Fruit fly (Drosophila melanogaster) whole organism, embryonic: ENCODE data around the gene Obp99c.

Experiments used
- ATbp ChIP-seq: fragments of 200-800 bp; sonication (Bioruptor generic); optimal IDR thresholded peaks from 2 replicates; lab custom pipeline; 2017; ENCODE audit warnings: missing biosample characterization, mild to moderate bottlenecking, missing genetic modification characterization, missing genetic modification reagents
- Adf1 ChIP-seq: fragments of 200-800 bp; sonication (Bioruptor generic); IDR thresholded peaks from 2 replicates; pipeline ENCODE4 v1.3.6; 2022; ENCODE audit warnings: missing biosample characterization, missing genetic modification characterization
- Awh ChIP-seq: fragments of 200-800 bp; sonication (Bioruptor generic); IDR thresholded peaks from 2 replicates; pipeline ENCODE4, ENCODE4 v1.3.6; 2022; ENCODE audit warnings: missing biosample characterization, missing genetic modification characterization
- Bdp1 ChIP-seq: fragments of 200-800 bp; sonication (Bioruptor generic); optimal IDR thresholded peaks from 3 replicates; lab custom pipeline; 2016; ENCODE audit warnings: missing biosample characterization, missing genetic modification characterization
- CG10274 ChIP-seq: fragments of 200-800 bp; sonication (Bioruptor generic); optimal IDR thresholded peaks from 3 replicates; lab custom pipeline; 2017; ENCODE audit warnings: missing biosample characterization, mild to moderate bottlenecking, missing genetic modification characterization
- CG10565 ChIP-seq: fragments of 200-800 bp; sonication (Bioruptor generic); optimal IDR thresholded peaks from 3 replicates; lab custom pipeline; 2016; ENCODE audit warnings: missing biosample characterization, mild to moderate bottlenecking, missing genetic modification characterization
- CG11247 ChIP-seq: fragments of 200-800 bp; sonication (Bioruptor generic); IDR thresholded peaks from 2 replicates; pipeline ENCODE4 v1.3.6; 2022; ENCODE audit warnings: missing biosample characterization, missing genetic modification characterization
- CG11456 ChIP-seq: fragments of 200-800 bp; sonication (Bioruptor generic); IDR thresholded peaks from 3 replicates; pipeline ENCODE4 v1.3.6; 2022; ENCODE audit warnings: missing biosample characterization, missing genetic modification characterization
- CG11560 ChIP-seq: fragments of 200-800 bp; sonication (Bioruptor generic); IDR thresholded peaks from 3 replicates; pipeline ENCODE4 v1.3.6; 2022; ENCODE audit warnings: missing biosample characterization, missing genetic modification characterization
- CG11696 ChIP-seq: fragments of 200-800 bp; sonication (Bioruptor generic); IDR thresholded peaks from 2 replicates; pipeline ENCODE4 v1.3.6; 2022; ENCODE audit warnings: missing biosample characterization, missing genetic modification characterization
- CG12236 ChIP-seq: fragments of 200-800 bp; sonication (Bioruptor generic); optimal IDR thresholded peaks from 2 replicates; lab custom pipeline; 2016; ENCODE audit warnings: missing biosample characterization, missing genetic modification characterization
- CG13624 ChIP-seq: fragments of 200-800 bp; sonication (Bioruptor generic); optimal IDR thresholded peaks from 2 replicates; lab custom pipeline; 2016; ENCODE audit warnings: missing biosample characterization, missing genetic modification characterization
- CG14667 ChIP-seq: fragments of 200-800 bp; sonication (Bioruptor generic); IDR thresholded peaks from 2 replicates; pipeline ENCODE4 v1.3.6; 2022; ENCODE audit warnings: missing biosample characterization, missing genetic modification characterization
- CG16779 ChIP-seq: fragments of 200-800 bp; sonication (Bioruptor generic); IDR thresholded peaks from 2 replicates; pipeline ENCODE4 v1.3.6; 2022; ENCODE audit warnings: missing biosample characterization, missing genetic modification characterization
- CG16813 ChIP-seq: fragments of 200-800 bp; sonication (Bioruptor generic); IDR thresholded peaks from 3 replicates; pipeline ENCODE4 v1.3.6; 2022; ENCODE audit warnings: missing biosample characterization, missing genetic modification characterization; ENCODE audit not compliant: partially characterized antibody
- CG16863 ChIP-seq: fragments of 200-800 bp; sonication (Bioruptor generic); optimal IDR thresholded peaks from 3 replicates; lab custom pipeline; 2016; ENCODE audit warnings: missing biosample characterization, missing genetic modification characterization
- CG17829 ChIP-seq: fragments of 200-800 bp; optimal IDR thresholded peaks from 2 replicates; lab custom pipeline; 2019; ENCODE audit warnings: missing biosample characterization, mild to moderate bottlenecking, missing genetic modification characterization, moderate library complexity
- CG32532 ChIP-seq: fragments of 200-800 bp; sonication (Bioruptor generic); IDR thresholded peaks from 2 replicates; pipeline ENCODE4 v1.3.6; 2022; ENCODE audit warnings: missing biosample characterization, missing genetic modification characterization
- CG5245 ChIP-seq: fragments of 200-800 bp; sonication (Bioruptor generic); optimal IDR thresholded peaks from 3 replicates; lab custom pipeline; 2016; ENCODE audit warnings: missing biosample characterization, missing genetic modification characterization
- CG6254 ChIP-seq: fragments of 200-800 bp; sonication (Bioruptor generic); optimal IDR thresholded peaks from 3 replicates; lab custom pipeline; 2017; ENCODE audit warnings: mild to moderate bottlenecking, missing biosample characterization, missing genetic modification reagents, missing genetic modification characterization
- CG7839 ChIP-seq: fragments of 200-800 bp; sonication (Bioruptor generic); optimal IDR thresholded peaks from 3 replicates; lab custom pipeline; 2018; ENCODE audit warnings: missing biosample characterization, mild to moderate bottlenecking, missing genetic modification characterization, moderate library complexity
- CG8281 ChIP-seq: fragments of 200-800 bp; sonication (Bioruptor generic); optimal IDR thresholded peaks from 2 replicates; lab custom pipeline; 2018; ENCODE audit warnings: missing biosample characterization, mild to moderate bottlenecking, missing genetic modification characterization, moderate library complexity
- CG8290 ChIP-seq, 3 experiments: fragments of 200-800 bp; sonication (Bioruptor generic); optimal IDR thresholded peaks; 2 replicates each; lab custom pipeline; 2016 to 2019; ENCODE audit warnings: missing biosample characterization in 3 of 3, missing genetic modification characterization in 3 of 3, mild to moderate bottlenecking in 2 of 3, moderate library complexity in 1 of 3
- CG8765 ChIP-seq: fragments of 200-800 bp; sonication (Bioruptor generic); IDR thresholded peaks from 2 replicates; pipeline ENCODE4 v1.3.6; 2022; ENCODE audit warnings: missing biosample characterization, missing genetic modification characterization
- Dip2 ChIP-seq: fragments of 200-800 bp; sonication (Bioruptor generic); IDR thresholded peaks from 2 replicates; pipeline ENCODE4 v1.3.6; 2022; ENCODE audit warnings: missing biosample characterization, missing genetic modification characterization
- Dref ChIP-seq: fragments of 200-800 bp; sonication (Bioruptor generic); IDR thresholded peaks from 2 replicates; pipeline ENCODE4 v1.3.6; 2022; ENCODE audit warnings: missing biosample characterization, missing genetic modification characterization
- H15 ChIP-seq: fragments of 200-800 bp; sonication (Bioruptor generic); IDR thresholded peaks from 3 replicates; pipeline ENCODE4 v1.3.6; 2022; ENCODE audit warnings: missing biosample characterization, missing genetic modification characterization
- Hand ChIP-seq: fragments of 200-800 bp; sonication (Bioruptor generic); optimal IDR thresholded peaks from 2 replicates; lab custom pipeline; 2017; ENCODE audit warnings: mild to moderate bottlenecking, missing biosample characterization, missing genetic modification reagents, missing genetic modification characterization
- MTF-1 ChIP-seq: fragments of 200-800 bp; sonication (Bioruptor generic); optimal IDR thresholded peaks from 2 replicates; lab custom pipeline; 2018; ENCODE audit warnings: missing biosample characterization, mild to moderate bottlenecking, missing genetic modification characterization, borderline replicate concordance
- Mes4 ChIP-seq: fragments of 200-800 bp; sonication (Bioruptor generic); optimal IDR thresholded peaks from 2 replicates; lab custom pipeline; 2016; ENCODE audit warnings: missing biosample characterization, missing genetic modification characterization
- Nf-YA ChIP-seq: fragments of 200-800 bp; sonication (Bioruptor generic); IDR thresholded peaks from 2 replicates; pipeline ENCODE4 v1.3.6; 2022; ENCODE audit warnings: missing biosample characterization, missing genetic modification characterization
- TFAM ChIP-seq: fragments of 200-800 bp; sonication (Bioruptor generic); optimal IDR thresholded peaks from 2 replicates; lab custom pipeline; 2017; ENCODE audit warnings: missing biosample characterization, missing genetic modification characterization, inconsistent platforms
- ase ChIP-seq: fragments of 200-800 bp; sonication (Bioruptor generic); IDR thresholded peaks from 3 replicates; pipeline ENCODE4 v1.3.6; 2022; ENCODE audit warnings: missing biosample characterization, missing genetic modification characterization
- ato ChIP-seq: fragments of 200-800 bp; sonication (Bioruptor generic); IDR thresholded peaks from 2 replicates; pipeline ENCODE4 v1.3.6; 2022; ENCODE audit warnings: missing biosample characterization, missing genetic modification characterization; ENCODE audit not compliant: partially characterized antibody
- az2 ChIP-seq: fragments of 200-800 bp; sonication (Bioruptor generic); optimal IDR thresholded peaks from 3 replicates; lab custom pipeline; 2016; ENCODE audit warnings: missing biosample characterization, missing genetic modification characterization
- bsh ChIP-seq, 2 experiments: fragments of 200-800 bp; sonication (Bioruptor generic); optimal IDR thresholded peaks; 2 replicates each; lab custom pipeline; 2017 to 2018; ENCODE audit warnings: mild to moderate bottlenecking in 2 of 2, missing biosample characterization in 2 of 2, missing genetic modification characterization in 2 of 2, moderate library complexity in 1 of 2
- emc ChIP-seq: fragments of 200-800 bp; sonication (Bioruptor generic); optimal IDR thresholded peaks from 2 replicates; lab custom pipeline; 2016; ENCODE audit warnings: missing biosample characterization, missing genetic modification characterization
- en ChIP-seq: fragments of 200-800 bp; sonication (Bioruptor generic); optimal IDR thresholded peaks from 2 replicates; lab custom pipeline; 2016; ENCODE audit warnings: missing biosample characterization, missing genetic modification characterization
- gcm ChIP-seq: fragments of 200-800 bp; sonication (Bioruptor generic); optimal IDR thresholded peaks from 2 replicates; lab custom pipeline; 2019; ENCODE audit warnings: missing biosample characterization, mild to moderate bottlenecking, missing genetic modification characterization, moderate library complexity
- gcm2 ChIP-seq: fragments of 200-800 bp; sonication (Bioruptor generic); optimal IDR thresholded peaks from 2 replicates; lab custom pipeline; 2016; ENCODE audit warnings: missing biosample characterization, missing genetic modification characterization
- ken ChIP-seq: fragments of 200-800 bp; sonication (Bioruptor generic); IDR thresholded peaks from 3 replicates; pipeline ENCODE4 v1.3.6; 2022; ENCODE audit warnings: missing biosample characterization, missing genetic modification characterization
- mirr ChIP-seq: fragments of 200-800 bp; sonication (Bioruptor generic); optimal IDR thresholded peaks from 3 replicates; lab custom pipeline; 2018; ENCODE audit warnings: missing biosample characterization, mild to moderate bottlenecking, missing genetic modification characterization
- nerfin-1 ChIP-seq: fragments of 200-800 bp; sonication (Bioruptor generic); optimal IDR thresholded peaks from 3 replicates; lab custom pipeline; 2019; ENCODE audit warnings: missing biosample characterization, mild to moderate bottlenecking, missing genetic modification characterization, moderate library complexity
- nmo ChIP-seq: fragments of 200-800 bp; sonication (Bioruptor generic); optimal IDR thresholded peaks from 2 replicates; lab custom pipeline; 2018; ENCODE audit warnings: missing biosample characterization, mild to moderate bottlenecking, missing genetic modification characterization, moderate library complexity
- org-1 ChIP-seq: fragments of 200-800 bp; sonication (Bioruptor generic); optimal IDR thresholded peaks from 2 replicates; lab custom pipeline; 2017; ENCODE audit warnings: missing biosample characterization, missing genetic modification characterization
- sc ChIP-seq, 3 experiments: fragments of >200 bp in 2 of 3; fragments of 200-800 bp in 1 of 3; sonication (Bioruptor generic) in 1 of 3; optimal IDR thresholded peaks; 2 replicates in 2 of 3; 3 replicates in 1 of 3; lab custom pipeline; 2017; ENCODE audit warnings: mild to moderate bottlenecking in 1 of 3, missing biosample characterization in 1 of 3, missing genetic modification characterization in 1 of 3, missing genetic modification reagents in 1 of 3
- seq ChIP-seq: fragments of 200-800 bp; sonication (Bioruptor generic); IDR thresholded peaks from 2 replicates; pipeline ENCODE4 v1.3.6; 2022; ENCODE audit warnings: missing biosample characterization, missing genetic modification characterization
- shn ChIP-seq: fragments of 200-800 bp; sonication (Bioruptor generic); optimal IDR thresholded peaks from 3 replicates; lab custom pipeline; 2016; ENCODE audit warnings: missing biosample characterization, missing genetic modification characterization
- sug ChIP-seq: fragments of 200-800 bp; optimal IDR thresholded peaks from 2 replicates; lab custom pipeline; 2019; ENCODE audit warnings: missing biosample characterization, mild to moderate bottlenecking, missing genetic modification characterization, moderate library complexity
- zen2 ChIP-seq: fragments of 200-800 bp; sonication (Bioruptor generic); IDR thresholded peaks from 3 replicates; pipeline ENCODE4 v1.3.6; 2022; ENCODE audit warnings: missing biosample characterization, missing genetic modification characterization; ENCODE audit not compliant: partially characterized antibody
- zfh1 ChIP-seq: fragments of 200-800 bp; sonication (Bioruptor generic); IDR thresholded peaks from 3 replicates; pipeline ENCODE4 v1.3.6; 2022; ENCODE audit warnings: missing biosample characterization, missing genetic modification characterization

Obp99c gene

DNA sequence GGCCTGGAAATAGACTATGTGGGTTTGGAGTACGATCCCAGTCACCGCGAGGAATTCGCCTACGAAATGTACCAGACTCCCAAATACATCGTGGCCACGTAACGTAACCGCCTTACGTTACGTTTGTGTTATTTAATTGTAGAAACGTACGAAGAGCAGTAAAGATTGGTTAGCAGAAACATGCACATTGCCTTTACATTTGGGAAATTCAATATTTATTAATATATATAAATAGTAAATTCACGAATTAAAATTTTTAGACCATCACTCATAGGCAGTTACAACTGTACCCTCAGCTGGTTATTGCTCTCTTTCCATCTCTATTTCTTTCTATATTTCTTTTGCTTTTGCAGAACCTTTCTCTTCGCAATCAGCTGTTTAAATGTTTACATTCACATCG lies 48.8 kb upstream of the Obp99c start, which contains the start of gene Gnpnat (continued):
- TF ChIP-seq CG6254 (peak; percentile 57), gcm2 (GFP tag; lab: Kevin White, UChicago) (no peak), mirr (GFP tag; lab: Kevin White, UChicago) (no peak), bsh (GFP tag; optimal IDR thresholded peaks at IDR 0.05; lab: Kevin White, UChicago) (peak in 1 of 2 experiments; percentile 73), CG8290 (GFP tag; optimal IDR thresholded peaks at IDR 0.05; lab: Kevin White, UChicago) (no peak), CG8290 (tag; optimal IDR thresholded peaks at IDR 0.05; lab: Kevin White, UChicago) (no peak), Adf1 (GFP tag; lab: Robert Waterston, UW) (no peak), sc (optimal IDR thresholded peaks at IDR 0.05; lab: Kevin White, UChicago) (no peak), sc (GFP tag; optimal IDR thresholded peaks at IDR 0.05; lab: Kevin White, UChicago) (no peak), sug (tag; lab: Kevin White, UChicago) (peak; percentile 19), CG11560 (tag; lab: Robert Waterston, UW) (no peak), CG17829 (tag; lab: Kevin White, UChicago) (peak; percentile 62), MTF-1 (peak; percentile 24), Awh (no peak), CG16779 (GFP tag; lab: Robert Waterston, UW) (no peak), en (no peak), CG7839 (tag; lab: Kevin White, UChicago) (peak; percentile 69), CG8281 (tag; lab: Kevin White, UChicago) (no peak), gcm (GFP tag; lab: Kevin White, UChicago) (peak; percentile 62), ato (GFP tag; lab: Robert Waterston, UW) (no peak), ATbp (GFP tag; lab: Kevin White, UChicago) (peak; percentile 53), CG12236 (GFP tag; lab: Kevin White, UChicago) (no peak), zfh1 (no peak), CG16813 (GFP tag; lab: Robert Waterston, UW) (no peak), CG5245 (GFP tag; lab: Kevin White, UChicago) (peak; percentile 12), CG11696 (GFP tag; lab: Robert Waterston, UW) (no peak), TFAM (GFP tag; lab: Kevin White, UChicago) (no peak), Dip2 (GFP tag; lab: Robert Waterston, UW) (no peak), CG11247 (GFP tag; lab: Robert Waterston, UW) (no peak), Bdp1 (GFP tag; lab: Kevin White, UChicago) (no peak), CG11456 (GFP tag; lab: Robert Waterston, UW) (no peak), nerfin-1 (tag; lab: Kevin White, UChicago) (peak; percentile 17), seq (GFP tag; lab: Robert Waterston, UW) (no peak), nmo (peak; percentile 54), CG10565 (GFP tag; lab: Kevin White, UChicago) (no peak), Mes4 (GFP tag; lab: Kevin White, UChicago) (no peak), Hand (GFP tag; lab: Kevin White, UChicago) (peak; percentile 38), shn (GFP tag; lab: Kevin White, UChicago) (no peak), CG16863 (GFP tag; lab: Kevin White, UChicago) (no peak), org-1 (peak; percentile 56), CG14667 (GFP tag; lab: Robert Waterston, UW) (no peak), Nf-YA (GFP tag; lab: Robert Waterston, UW) (no peak), ken (no peak), CG32532 (GFP tag; lab: Robert Waterston, UW) (no peak), CG13624 (GFP tag; lab: Kevin White, UChicago) (no peak), Dref (GFP tag; lab: Robert Waterston, UW) (no peak), CG10274 (GFP tag; lab: Kevin White, UChicago) (no peak), ase (no peak), CG8765 (GFP tag; lab: Robert Waterston, UW) (no peak), zen2 (GFP tag; lab: Robert Waterston, UW) (no peak), az2 (GFP tag; lab: Kevin White, UChicago) (peak; percentile 25), emc (no peak), H15 (GFP tag; lab: Robert Waterston, UW) (no peak)
